Worm (Caenorhabditis elegans): ENCODE measurements around the gene srh-166.

Gene srh-166

DNA sequence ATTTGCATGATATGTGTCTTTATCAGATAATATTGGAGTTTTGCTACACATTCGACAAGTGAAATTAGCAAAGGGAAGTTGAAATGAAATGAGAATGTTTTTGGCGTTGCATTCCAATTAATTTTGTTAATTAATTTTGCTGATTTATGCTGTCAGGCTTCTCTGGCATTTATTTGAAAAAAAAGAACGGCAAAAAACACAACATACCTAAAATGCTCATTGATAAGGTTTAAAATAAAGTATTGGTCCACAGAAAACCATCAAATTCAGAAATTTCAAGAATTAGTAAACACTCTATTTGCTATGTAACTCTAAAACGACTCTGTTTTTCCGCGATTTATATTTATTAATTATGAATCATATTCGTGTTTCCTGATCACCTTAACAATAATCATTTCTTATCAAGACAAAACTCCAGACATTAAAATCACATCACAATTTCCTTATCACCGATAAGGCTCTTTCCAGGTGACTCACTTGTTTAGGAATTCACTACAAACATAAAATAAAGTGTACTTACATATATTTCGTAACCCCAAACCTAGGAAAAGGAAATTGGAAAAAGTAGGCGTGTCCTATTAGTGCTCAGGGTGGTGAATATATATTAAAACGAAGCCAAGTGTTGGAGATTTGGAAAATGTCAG is at the start of gene srh-166, which contains the start of gene Y38H6C.24:
Gene srh-166, minus strand, starts transcription at position 51 of the 644 bp plus-strand sequence.
Gene Y38H6C.24, plus strand, starts transcription at position 620 of the 644 bp plus-strand sequence.
- TF ChIP-seq unc-120 (tag; optimal IDR thresholded peaks at IDR 0.05; ENCODE audit: poor library complexity, severe bottlenecking) (no peak), drap-1 (GFP tag; optimal IDR thresholded peaks at IDR 0.05) (no peak), blmp-1 (tag; optimal IDR thresholded peaks at IDR 0.05) (no peak), unc-39 (tag; optimal IDR thresholded peaks at IDR 0.05) (no peak), unc-62 (GFP tag; optimal IDR thresholded peaks at IDR 0.05) (no peak), ceh-43 (GFP tag; optimal IDR thresholded peaks at IDR 0.05) (no peak), snpc-4 (tag; optimal IDR thresholded peaks at IDR 0.05) (no peak), ces-1 (GFP tag; optimal IDR thresholded peaks at IDR 0.05) (no peak), ceh-83 (GFP tag; optimal IDR thresholded peaks at IDR 0.05) (no peak), elt-1 (tag; optimal IDR thresholded peaks at IDR 0.05; ENCODE audit: borderline replicate concordance, insufficient read depth) (no peak), ceh-39 (tag; optimal IDR thresholded peaks at IDR 0.05) (no peak), lsy-2 (tag; optimal IDR thresholded peaks at IDR 0.05) (no peak), sptf-1 (tag; optimal IDR thresholded peaks at IDR 0.05) (no peak), nhr-12 (tag; optimal IDR thresholded peaks at IDR 0.05) (no peak), ham-2 (GFP tag; optimal IDR thresholded peaks at IDR 0.05) (no peak), nhr-28 (tag; optimal IDR thresholded peaks at IDR 0.05) (no peak), tbx-8 (GFP tag; optimal IDR thresholded peaks at IDR 0.05) (no peak), bed-3 (GFP tag; optimal IDR thresholded peaks at IDR 0.05) (no peak)

DNA sequence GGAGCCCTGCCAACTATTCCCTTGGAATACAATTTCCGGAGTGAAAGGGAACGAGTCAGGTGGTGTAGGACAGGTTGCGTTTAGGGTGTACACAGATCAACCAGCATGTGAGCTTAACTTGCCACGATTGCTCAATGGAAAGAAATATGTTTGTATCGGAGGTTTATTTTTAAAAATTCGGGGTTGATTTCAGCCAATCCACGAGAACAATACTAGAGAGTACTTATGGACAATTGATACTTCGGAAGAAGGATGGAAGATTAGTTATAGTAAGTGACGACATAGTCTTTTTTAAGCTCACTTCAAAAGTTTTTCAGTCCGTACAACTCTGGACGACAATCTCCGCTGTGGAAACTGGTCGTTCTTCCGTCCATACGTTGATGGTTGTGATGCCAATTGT is 49.2 kb upstream of the srh-166 start:
- TF ChIP-seq ceh-43 (GFP tag; optimal IDR thresholded peaks at IDR 0.05), result no peak
- TF ChIP-seq bed-3 (GFP tag; optimal IDR thresholded peaks at IDR 0.05), result no peak
- no peak for TF ChIP-seq mab-5 (tag; optimal IDR thresholded peaks at IDR 0.05)
- no peak for TF ChIP-seq zip-8 (tag; optimal IDR thresholded peaks at IDR 0.05)
- no peak for TF ChIP-seq M03D4.4 (tag; optimal IDR thresholded peaks at IDR 0.05)
- no peak for TF ChIP-seq cnd-1 (tag; optimal IDR thresholded peaks at IDR 0.05)
- no peak for TF ChIP-seq nhr-28 (tag; optimal IDR thresholded peaks at IDR 0.05)
- TF ChIP-seq lsy-2 (tag; optimal IDR thresholded peaks at IDR 0.05), result no peak
- no peak for TF ChIP-seq nhr-76 (tag; optimal IDR thresholded peaks at IDR 0.05)
- TF ChIP-seq ces-1 (GFP tag; optimal IDR thresholded peaks at IDR 0.05), result no peak
- TF ChIP-seq mls-2 (tag; optimal IDR thresholded peaks at IDR 0.05), result no peak
- TF ChIP-seq elt-1 (tag; optimal IDR thresholded peaks at IDR 0.05; ENCODE audit: borderline replicate concordance, insufficient read depth), result no peak
- TF ChIP-seq flh-1 (GFP tag; optimal IDR thresholded peaks at IDR 0.05), result no peak
- TF ChIP-seq unc-120 (tag; optimal IDR thresholded peaks at IDR 0.05; ENCODE audit: poor library complexity, severe bottlenecking), result no peak
- TF ChIP-seq nhr-237 (tag; optimal IDR thresholded peaks at IDR 0.05), result no peak
- TF ChIP-seq ztf-11 (tag; optimal IDR thresholded peaks at IDR 0.05), result no peak

DNA sequence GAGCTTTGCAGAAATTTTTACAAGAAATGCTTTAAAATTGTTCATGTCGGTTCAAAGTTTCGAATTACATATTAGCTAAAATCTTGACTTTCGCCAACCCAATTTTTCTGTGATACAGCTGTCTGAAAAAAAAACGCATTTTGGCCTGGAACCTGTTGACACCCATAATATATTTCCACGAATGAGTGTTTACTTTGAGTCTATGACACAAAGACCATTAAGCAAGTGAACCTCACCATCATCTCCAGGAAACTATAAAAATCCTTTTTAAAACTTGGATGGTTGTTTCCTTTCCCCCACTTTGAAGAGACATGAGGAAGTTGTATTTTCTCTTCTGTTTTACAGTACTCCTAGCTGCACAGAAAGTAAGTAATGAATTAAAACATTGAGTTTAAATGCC is 48.6 kb upstream of the srh-166 start, which contains the start of gene clec-263:
Gene clec-263, plus strand, starts transcription at position 301 of the 400 bp plus-strand sequence.
- TF ChIP-seq ceh-43 (GFP tag; optimal IDR thresholded peaks at IDR 0.05) (no peak), nhr-2 (tag; optimal IDR thresholded peaks at IDR 0.05) (no peak), ceh-39 (tag; optimal IDR thresholded peaks at IDR 0.05) (no peak), zip-8 (tag; optimal IDR thresholded peaks at IDR 0.05) (no peak), hlh-1 (tag; optimal IDR thresholded peaks at IDR 0.05) (no peak), ztf-11 (tag; optimal IDR thresholded peaks at IDR 0.05) (no peak), mep-1 (tag; optimal IDR thresholded peaks at IDR 0.05) (no peak), nhr-76 (tag; optimal IDR thresholded peaks at IDR 0.05) (no peak), blmp-1 (tag; optimal IDR thresholded peaks at IDR 0.05) (no peak), lin-32 (GFP tag; optimal IDR thresholded peaks at IDR 0.05) (no peak), unc-39 (tag; optimal IDR thresholded peaks at IDR 0.05) (no peak), drap-1 (GFP tag; optimal IDR thresholded peaks at IDR 0.05) (no peak), pha-4 (tag; optimal IDR thresholded peaks at IDR 0.05) (no peak), lin-13 (tag; optimal IDR thresholded peaks at IDR 0.05) (no peak), ceh-83 (GFP tag; optimal IDR thresholded peaks at IDR 0.05) (no peak), elt-3 (tag; optimal IDR thresholded peaks at IDR 0.05) (no peak)

DNA sequence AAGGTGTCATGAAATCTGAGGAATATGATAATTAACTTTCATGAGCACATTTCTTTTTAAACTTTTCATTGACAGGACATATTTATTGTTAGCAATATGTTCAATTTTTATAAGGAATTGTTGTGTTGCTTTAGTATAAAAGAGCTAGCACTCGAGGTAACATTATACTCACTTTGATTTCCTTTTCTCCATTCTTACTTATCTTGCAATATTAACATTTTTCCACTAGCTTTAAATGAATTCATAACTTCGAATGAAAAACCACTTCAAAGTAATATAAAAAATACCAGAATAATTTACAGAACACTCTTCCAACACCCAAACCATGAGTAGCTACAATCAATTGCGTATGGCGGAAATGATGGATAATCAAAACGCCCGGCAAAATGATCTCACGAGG is 47.7 kb upstream of the srh-166 start, which contains the start of gene F26F2.5:
Gene F26F2.5, plus strand, starts transcription at position 301 of the 400 bp plus-strand sequence.
- TF ChIP-seq drap-1 (GFP tag; optimal IDR thresholded peaks at IDR 0.05) (no peak), mls-2 (tag; optimal IDR thresholded peaks at IDR 0.05) (no peak), flh-1 (GFP tag; optimal IDR thresholded peaks at IDR 0.05) (no peak), ceh-43 (GFP tag; optimal IDR thresholded peaks at IDR 0.05) (no peak), nhr-76 (tag; optimal IDR thresholded peaks at IDR 0.05) (no peak), ceh-39 (tag; optimal IDR thresholded peaks at IDR 0.05) (no peak), nhr-237 (tag; optimal IDR thresholded peaks at IDR 0.05) (no peak), unc-62 (GFP tag; optimal IDR thresholded peaks at IDR 0.05) (no peak), nhr-2 (tag; optimal IDR thresholded peaks at IDR 0.05) (no peak), M03D4.4 (tag; optimal IDR thresholded peaks at IDR 0.05) (no peak), hlh-1 (tag; optimal IDR thresholded peaks at IDR 0.05) (no peak), ham-2 (GFP tag; optimal IDR thresholded peaks at IDR 0.05) (no peak), ztf-11 (tag; optimal IDR thresholded peaks at IDR 0.05) (no peak), unc-39 (tag; optimal IDR thresholded peaks at IDR 0.05) (no peak), elt-1 (tag; optimal IDR thresholded peaks at IDR 0.05; ENCODE audit: borderline replicate concordance, insufficient read depth) (no peak)

All from whole organism, mixed stage, embryonic.